Worm (Caenorhabditis elegans): Measurements from ENCODE around the gene gmps-1.

gmps-1 gene

DNA sequence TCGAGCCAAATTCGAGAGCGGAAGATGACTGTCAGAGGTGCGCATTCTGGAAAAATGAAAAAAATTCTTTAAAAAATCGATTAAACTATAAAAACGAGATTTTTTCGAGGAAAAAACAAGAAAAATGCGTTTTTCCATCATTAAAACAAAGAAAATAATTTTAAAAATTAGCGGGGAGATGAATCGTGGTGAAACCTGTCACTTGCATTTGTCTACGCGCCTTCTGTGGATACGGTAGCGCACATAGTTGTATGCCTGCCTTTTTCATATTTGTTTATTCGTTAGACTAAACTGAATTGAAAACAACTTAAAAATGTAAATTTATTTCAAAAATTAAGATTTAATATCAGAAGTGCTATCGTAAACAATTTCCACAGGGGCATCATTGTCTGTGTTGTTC, 15.9 kb upstream of the gmps-1 start, which contains the start of gene egg-3 (continued):
- TF ChIP-seq ceh-79 (tag; optimal IDR thresholded peaks at IDR 0.05) (no peak), egl-44 (GFP tag; IDR thresholded peaks at IDR 0.05) (no peak), ceh-40 (GFP tag; IDR thresholded peaks at IDR 0.05) (no peak), pbrm-1 (GFP tag; IDR thresholded peaks at IDR 0.05) (no peak; the same call in 1 of the 2 replicates), mel-28 (tag; optimal IDR thresholded peaks at IDR 0.05; ENCODE audit: borderline replicate concordance) (no peak), attf-6 (GFP tag; IDR thresholded peaks at IDR 0.05) (no peak), unc-62 (GFP tag; optimal IDR thresholded peaks at IDR 0.05) (no peak), hsf-1 (GFP tag; IDR thresholded peaks at IDR 0.05) (no peak), F57C9.4 (tag; optimal IDR thresholded peaks at IDR 0.05) (no peak), athp-1 (tag; optimal IDR thresholded peaks at IDR 0.05) (no peak), sdz-38 (tag; optimal IDR thresholded peaks at IDR 0.05) (no peak), lin-54 (GFP tag; optimal IDR thresholded peaks at IDR 0.05) (peak; percentile 73), tlf-1 (GFP tag; optimal IDR thresholded peaks at IDR 0.05) (no peak), bed-1 (GFP tag; IDR thresholded peaks at IDR 0.05) (no peak), nhr-90 (tag; optimal IDR thresholded peaks at IDR 0.05) (no peak), sptf-2 (GFP tag; optimal IDR thresholded peaks at IDR 0.05) (no peak), ztf-28 (GFP tag; IDR thresholded peaks at IDR 0.05) (no peak), K12H6.12 (tag; optimal IDR thresholded peaks at IDR 0.05) (no peak), lsy-27 (tag; optimal IDR thresholded peaks at IDR 0.05; ENCODE audit: borderline replicate concordance, insufficient read depth) (no peak), unc-130 (GFP tag; optimal IDR thresholded peaks at IDR 0.05) (no peak), B0035.1 (tag; optimal IDR thresholded peaks at IDR 0.05) (no peak), lin-40 (tag; optimal IDR thresholded peaks at IDR 0.05) (no peak), rcor-1 (GFP tag; IDR thresholded peaks at IDR 0.05) (no peak), ceh-91 (GFP tag; IDR thresholded peaks at IDR 0.05) (peak; percentile 74), D2030.7 (GFP tag; IDR thresholded peaks at IDR 0.05) (peak; percentile 82; the same call in 1 of the 2 replicates), let-526 (GFP tag; IDR thresholded peaks at IDR 0.05) (no peak), bed-2 (GFP tag; IDR thresholded peaks at IDR 0.05) (no peak), F49E8.2 (tag; optimal IDR thresholded peaks at IDR 0.05; ENCODE audit: insufficient read depth) (peak; percentile 53)

DNA sequence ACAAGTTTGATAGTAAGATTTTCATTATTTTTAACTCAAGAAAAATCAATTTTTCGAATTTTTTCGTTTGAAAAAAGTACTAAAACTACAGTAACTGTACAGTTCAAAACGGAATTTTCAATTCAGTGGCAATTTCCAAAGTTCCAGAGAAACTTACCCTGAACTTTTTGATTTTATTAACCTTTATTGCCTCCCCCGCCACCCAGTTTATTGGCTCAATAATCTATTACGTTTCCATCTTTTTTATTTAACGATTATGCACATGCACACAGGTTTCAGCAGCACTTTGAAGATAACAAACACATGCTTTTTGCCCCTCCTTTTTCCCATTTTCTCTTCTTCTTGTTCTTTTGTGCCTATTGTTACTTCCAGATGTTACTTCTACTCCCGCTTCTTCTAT, 12.1 kb upstream of the gmps-1 start, which contains the start of gene lurp-1:
Gene lurp-1 (plus strand): TSS at position 301 of the 400 bp plus-strand sequence.
- TF ChIP-seq F57C9.4 (tag; optimal IDR thresholded peaks at IDR 0.05) (no peak), lir-1 (GFP tag; conservative IDR thresholded peaks at IDR 0.05) (no peak), madf-3 (GFP tag; IDR thresholded peaks at IDR 0.05) (no peak), lin-35 (GFP tag; optimal IDR thresholded peaks at IDR 0.05) (no peak), dpff-1 (tag; optimal IDR thresholded peaks at IDR 0.05) (no peak), ztf-25 (GFP tag; IDR thresholded peaks at IDR 0.05) (no peak), sea-2 (GFP tag; IDR thresholded peaks at IDR 0.05) (no peak), ceh-58 (GFP tag; IDR thresholded peaks at IDR 0.05) (no peak), snpc-4 (GFP tag; optimal IDR thresholded peaks at IDR 0.05) (no peak), snpc-4 (tag; optimal IDR thresholded peaks at IDR 0.05) (no peak), atf-7 (tag; optimal IDR thresholded peaks at IDR 0.05) (no peak), ceh-79 (tag; optimal IDR thresholded peaks at IDR 0.05) (no peak), lag-1 (GFP tag; IDR thresholded peaks at IDR 0.05) (no peak), tlf-1 (GFP tag; optimal IDR thresholded peaks at IDR 0.05) (no peak), T26A5.8 (tag; optimal IDR thresholded peaks at IDR 0.05) (no peak), Y53F4B.3 (GFP tag; IDR thresholded peaks at IDR 0.05) (no peak)
